Worm (Caenorhabditis elegans): ENCODE results near the gene F13E6.2.

F13E6.2 gene

DNA sequence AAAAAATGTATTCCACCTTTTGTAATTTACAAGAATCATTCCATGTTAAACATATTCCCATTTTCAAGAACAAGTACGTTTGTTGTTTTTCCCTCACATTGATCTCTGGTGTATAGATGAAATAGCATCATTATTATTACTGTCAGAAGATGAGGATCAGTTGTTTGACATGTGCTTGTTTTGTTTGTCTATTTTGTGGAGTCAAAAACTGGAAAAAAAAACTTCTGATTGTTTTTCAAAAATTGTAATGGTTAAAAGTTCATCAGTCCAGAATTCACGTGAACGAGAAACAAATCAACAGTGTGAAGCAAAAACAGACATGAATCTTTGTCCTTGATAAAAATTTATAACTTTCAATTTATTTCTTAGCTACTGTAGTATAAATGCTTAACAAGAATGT is 43.1 kb downstream of the F13E6.2 start:
- TF ChIP-seq zip-8 (tag; optimal IDR thresholded peaks at IDR 0.05) (no peak), ces-1 (GFP tag; optimal IDR thresholded peaks at IDR 0.05) (no peak), ham-2 (GFP tag; optimal IDR thresholded peaks at IDR 0.05) (no peak), mab-5 (tag; optimal IDR thresholded peaks at IDR 0.05) (no peak), blmp-1 (tag; optimal IDR thresholded peaks at IDR 0.05) (no peak), snpc-4 (tag; optimal IDR thresholded peaks at IDR 0.05) (no peak), lin-32 (GFP tag; optimal IDR thresholded peaks at IDR 0.05) (no peak), ztf-11 (tag; optimal IDR thresholded peaks at IDR 0.05) (no peak), sem-2 (GFP tag; optimal IDR thresholded peaks at IDR 0.05) (no peak), tbx-8 (GFP tag; optimal IDR thresholded peaks at IDR 0.05) (no peak)

- no peak for TF ChIP-seq sptf-1 (tag; optimal IDR thresholded peaks at IDR 0.05)
- no peak for TF ChIP-seq mls-2 (tag; optimal IDR thresholded peaks at IDR 0.05)
- TF ChIP-seq elt-3 (tag; optimal IDR thresholded peaks at IDR 0.05), result no peak
- no peak for TF ChIP-seq flh-1 (GFP tag; optimal IDR thresholded peaks at IDR 0.05)
- TF ChIP-seq nhr-12 (tag; optimal IDR thresholded peaks at IDR 0.05), result no peak
- TF ChIP-seq ham-2 (GFP tag; optimal IDR thresholded peaks at IDR 0.05), result no peak
- no peak for TF ChIP-seq ceh-43 (GFP tag; optimal IDR thresholded peaks at IDR 0.05)
- TF ChIP-seq unc-39 (tag; optimal IDR thresholded peaks at IDR 0.05), result no peak
- no peak for TF ChIP-seq blmp-1 (tag; optimal IDR thresholded peaks at IDR 0.05)
- no peak for TF ChIP-seq tbx-8 (GFP tag; optimal IDR thresholded peaks at IDR 0.05)
- no peak for TF ChIP-seq nhr-2 (tag; optimal IDR thresholded peaks at IDR 0.05)
- TF ChIP-seq lin-32 (GFP tag; optimal IDR thresholded peaks at IDR 0.05), result no peak
- TF ChIP-seq ces-1 (GFP tag; optimal IDR thresholded peaks at IDR 0.05), result no peak
- no peak for TF ChIP-seq elt-1 (tag; optimal IDR thresholded peaks at IDR 0.05; ENCODE audit: borderline replicate concordance, insufficient read depth)
- TF ChIP-seq nhr-28 (tag; optimal IDR thresholded peaks at IDR 0.05), result no peak
- no peak for TF ChIP-seq nhr-237 (tag; optimal IDR thresholded peaks at IDR 0.05)
- TF ChIP-seq pha-4 (tag; optimal IDR thresholded peaks at IDR 0.05), result no peak
- TF ChIP-seq unc-62 (GFP tag; optimal IDR thresholded peaks at IDR 0.05), result no peak
- no peak for TF ChIP-seq mep-1 (tag; optimal IDR thresholded peaks at IDR 0.05)
- no peak for TF ChIP-seq drap-1 (GFP tag; optimal IDR thresholded peaks at IDR 0.05)
Measured at ce11 chrX:10630059-10630791, 43.9 kb downstream of the F13E6.2 start.

DNA sequence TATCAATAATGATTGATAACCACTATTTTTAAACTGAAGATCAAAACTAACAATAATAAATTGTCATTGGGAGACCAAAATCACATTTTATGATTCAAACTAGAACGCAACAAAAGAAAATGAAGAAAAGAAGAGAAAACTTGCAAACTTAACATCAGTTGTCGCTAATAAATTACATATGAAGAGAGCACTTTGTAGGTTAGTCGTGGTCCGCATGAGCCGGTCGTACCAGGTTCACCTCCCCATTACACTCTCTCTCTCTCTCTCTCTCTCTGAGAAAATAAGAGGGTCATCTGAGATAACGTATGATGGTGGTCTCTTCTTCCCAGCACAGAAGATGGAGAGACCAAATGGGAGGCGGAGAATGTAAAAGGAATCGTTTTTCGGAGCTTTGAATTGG is 45.0 kb downstream of the F13E6.2 start:
- no peak for TF ChIP-seq ceh-43 (GFP tag; optimal IDR thresholded peaks at IDR 0.05)
- peak; percentile 29 for TF ChIP-seq unc-62 (GFP tag; optimal IDR thresholded peaks at IDR 0.05)
- TF ChIP-seq nhr-2 (tag; optimal IDR thresholded peaks at IDR 0.05), result peak; percentile 87
- peak; percentile 27 for TF ChIP-seq hlh-1 (tag; optimal IDR thresholded peaks at IDR 0.05)
- TF ChIP-seq nhr-28 (tag; optimal IDR thresholded peaks at IDR 0.05), result no peak

- TF ChIP-seq unc-39 (tag; optimal IDR thresholded peaks at IDR 0.05), result no peak
- no peak for TF ChIP-seq nhr-12 (tag; optimal IDR thresholded peaks at IDR 0.05)
- no peak for TF ChIP-seq unc-62 (GFP tag; optimal IDR thresholded peaks at IDR 0.05)
- no peak for TF ChIP-seq ztf-11 (tag; optimal IDR thresholded peaks at IDR 0.05)
- no peak for TF ChIP-seq nhr-28 (tag; optimal IDR thresholded peaks at IDR 0.05)
Measured at ce11 chrX:10628454-10628853, 45.6 kb downstream of the F13E6.2 start, which contains the start of gene M79.2. TSS of gene M79.2 (minus strand) at chrX:10628807.

- peak; percentile 23 for TF ChIP-seq nhr-2 (tag; optimal IDR thresholded peaks at IDR 0.05)
- TF ChIP-seq pha-4 (tag; optimal IDR thresholded peaks at IDR 0.05), result peak; percentile 74
- peak; percentile 48 for TF ChIP-seq mep-1 (tag; optimal IDR thresholded peaks at IDR 0.05)
- peak; percentile 17 for TF ChIP-seq ham-2 (GFP tag; optimal IDR thresholded peaks at IDR 0.05)
- TF ChIP-seq hlh-1 (tag; optimal IDR thresholded peaks at IDR 0.05), result peak; percentile 42
- no peak for TF ChIP-seq zip-8 (tag; optimal IDR thresholded peaks at IDR 0.05)
- no peak for TF ChIP-seq unc-62 (GFP tag; optimal IDR thresholded peaks at IDR 0.05)
Measured at ce11 chrX:10624157-10624623, 49.9 kb downstream of the F13E6.2 start, which contains the start of gene abl-1. TSS of gene abl-1 (minus strand) at chrX:10624207.

- no peak for TF ChIP-seq lsy-2 (tag; optimal IDR thresholded peaks at IDR 0.05)
- TF ChIP-seq drap-1 (GFP tag; optimal IDR thresholded peaks at IDR 0.05), result peak; percentile 16
- peak; percentile 53 for TF ChIP-seq ham-2 (GFP tag; optimal IDR thresholded peaks at IDR 0.05)
- peak; percentile 30 for TF ChIP-seq unc-120 (tag; optimal IDR thresholded peaks at IDR 0.05; ENCODE audit: poor library complexity, severe bottlenecking)
- TF ChIP-seq unc-62 (GFP tag; optimal IDR thresholded peaks at IDR 0.05), result no peak
- TF ChIP-seq nhr-2 (tag; optimal IDR thresholded peaks at IDR 0.05), result peak; percentile 55
- peak; percentile 52 for TF ChIP-seq ces-1 (GFP tag; optimal IDR thresholded peaks at IDR 0.05)
Measured at ce11 chrX:10623119-10623518, 51.0 kb downstream of the F13E6.2 start.
